Fruit fly (Drosophila melanogaster): Measurements from ENCODE around the gene CG8519.

Gene CG8519

dm6 chr3L:6742974-6743345, 38.3 kb downstream of the CG8519 start, which contains the start of gene dikar (continued):
- TF ChIP-seq CG12155 (GFP tag; optimal IDR thresholded peaks at IDR 0.05) (peak; percentile 34), Dref (GFP tag; IDR thresholded peaks at IDR 0.05) (peak; percentile 79), Fer2 (tag; optimal IDR thresholded peaks at IDR 0.05) (peak; percentile 38), CG30020 (tag; optimal IDR thresholded peaks at IDR 0.05) (peak; percentile 38), CrebB (tag; optimal IDR thresholded peaks at IDR 0.05) (no peak), usp (GFP tag; optimal IDR thresholded peaks at IDR 0.05) (no peak), CG10959 (GFP tag; IDR thresholded peaks at IDR 0.05) (peak; percentile 28; the same call in 1 of the 2 replicates), fu2 (GFP tag; optimal IDR thresholded peaks at IDR 0.05) (peak; percentile 45), aop (GFP tag; IDR thresholded peaks at IDR 0.05) (peak; percentile 74; the same call in 1 of the 2 replicates), Hmx (GFP tag; optimal IDR thresholded peaks at IDR 0.05) (no peak), esg (GFP tag; conservative IDR thresholded peaks at IDR 0.05) (peak; percentile 29; the same call in 1 of the 2 replicates), CkIIα-i1 (GFP tag; IDR thresholded peaks at IDR 0.05) (no peak), Dbx (GFP tag; IDR thresholded peaks at IDR 0.05) (peak; percentile 54; the same call in 2 of the 3 replicates), CG9817 (tag; optimal IDR thresholded peaks at IDR 0.05) (peak; percentile 73), pum (GFP tag; optimal IDR thresholded peaks at IDR 0.05) (peak; percentile 4), CG6854 (GFP tag; optimal IDR thresholded peaks at IDR 0.05) (no peak), CG17385 (GFP tag; optimal IDR thresholded peaks at IDR 0.05) (no peak), Atf6 (GFP tag; IDR thresholded peaks at IDR 0.05) (peak; percentile 30), corto (GFP tag; optimal IDR thresholded peaks at IDR 0.05) (no peak), Drgx (GFP tag; IDR thresholded peaks at IDR 0.05) (0 out of 2 replicates have a peak, but pooled peaks have one; percentile 15), chif (GFP tag; optimal IDR thresholded peaks at IDR 0.05) (no peak), Sox102F (GFP tag; optimal IDR thresholded peaks at IDR 0.05) (no peak), hth (optimal IDR thresholded peaks at IDR 0.05) (no peak), Pdp1 (GFP tag; optimal IDR thresholded peaks at IDR 0.05) (peak in 1 of 2 experiments; percentile 46), Hmr (GFP tag; optimal IDR thresholded peaks at IDR 0.05) (peak; percentile 62), CG8388 (GFP tag; optimal IDR thresholded peaks at IDR 0.05) (peak; percentile 25), sc (optimal IDR thresholded peaks at IDR 0.05) (no peak), sc (GFP tag; optimal IDR thresholded peaks at IDR 0.05) (no peak), CG2202 (tag; optimal IDR thresholded peaks at IDR 0.05) (no peak), mirr (GFP tag; optimal IDR thresholded peaks at IDR 0.05) (no peak), caup (GFP tag; optimal IDR thresholded peaks at IDR 0.05; ENCODE audit: severe bottlenecking) (no peak), gsb-n (tag; optimal IDR thresholded peaks at IDR 0.05) (no peak), CG10267 (tag; optimal IDR thresholded peaks at IDR 0.05) (peak; percentile 43), dpn (GFP tag; optimal IDR thresholded peaks at IDR 0.05) (peak; percentile 10 to 61), Sry-δ (GFP tag; optimal IDR thresholded peaks at IDR 0.05) (peak; percentile 84), CG5180 (GFP tag; optimal IDR thresholded peaks at IDR 0.05) (no peak), prd (optimal IDR thresholded peaks at IDR 0.05) (no peak), prd (GFP tag; IDR thresholded peaks at IDR 0.05) (peak; percentile 77), wdn (GFP tag; IDR thresholded peaks at IDR 0.05) (peak; percentile 56; the same call in 1 of the 2 replicates), Camta (GFP tag; optimal IDR thresholded peaks at IDR 0.05) (no peak), grau (tag; optimal IDR thresholded peaks at IDR 0.05) (peak; percentile 60), pho (GFP tag; optimal IDR thresholded peaks at IDR 0.05) (peak; percentile 53), CG15696 (tag; optimal IDR thresholded peaks at IDR 0.05) (peak; percentile 37), CG6654 (GFP tag; optimal IDR thresholded peaks at IDR 0.05) (no peak), ind (GFP tag; optimal IDR thresholded peaks at IDR 0.05) (peak; percentile 37), wor (GFP tag; IDR thresholded peaks at IDR 0.05) (no peak), E2f2 (GFP tag; IDR thresholded peaks at IDR 0.05) (no peak), tin (GFP tag; optimal IDR thresholded peaks at IDR 0.05) (peak; percentile 57), Rfx (GFP tag; IDR thresholded peaks at IDR 0.05) (peak; percentile 88), Jarid2 (GFP tag; optimal IDR thresholded peaks at IDR 0.05) (no peak), CG13424 (tag; optimal IDR thresholded peaks at IDR 0.05) (peak; percentile 62), zen2 (GFP tag; IDR thresholded peaks at IDR 0.05; ENCODE audit: partially characterized antibody) (peak; percentile 59; the same call in 2 of the 3 replicates)

All from whole organism, embryonic.